Fruit fly (Drosophila melanogaster) Kc167 (cell line): ENCODE data around the gene CG6683.

Source experiments
- Sin3A ChIP-seq: fragments of >200 bp; optimal IDR thresholded peaks from 2 replicates; lab custom pipeline; 2018; ENCODE audit warnings: missing external identifiers
- h ChIP-seq: fragments of >200 bp; optimal IDR thresholded peaks from 3 replicates; lab custom pipeline; 2018; ENCODE audit warnings: missing external identifiers
- insv ChIP-seq: fragments of >200 bp; optimal IDR thresholded peaks from 3 replicates; lab custom pipeline; 2018; ENCODE audit warnings: missing external identifiers
- ttk ChIP-seq: sonication (Bioruptor generic); optimal IDR thresholded peaks from 2 replicates; lab custom pipeline; 2017; ENCODE audit warnings: missing external identifiers

dm6 chr3L:8513258-8513657 lies 1.5 kb downstream of the CG6683 start:
- TF ChIP-seq insv (no peak), ttk (lab: Kevin White, UChicago) (no peak), Sin3A (no peak), h (no peak)
